Worm (Caenorhabditis elegans) whole organism, young adult: Measurements from ENCODE around the gene F56F10.2.
A peak's percentile ranks its signal among the peaks of the same experiment; 100 is the strongest.

ENCODE experiments used
- B0019.2 ChIP-seq: fragments of 200-800 bp; sonication (Bioruptor generic); conservative IDR thresholded peaks from 2 replicates; pipeline ENCODE4 v1.3.6; 2022; ENCODE audit warnings: missing genetic modification reagents, missing genetic modification characterization, missing compliant biosample characterization
- B0035.1 ChIP-seq: sonication (generic microtip); optimal IDR thresholded peaks from 2 replicates; lab custom pipeline; 2016; ENCODE audit warnings: missing genetic modification characterization, mild to moderate bottlenecking, missing compliant biosample characterization, missing genotype, missing genetic modification reagents
- B0261.1 ChIP-seq: sonication (generic microtip); optimal IDR thresholded peaks from 2 replicates; lab custom pipeline; 2016; ENCODE audit warnings: mild to moderate bottlenecking, missing genetic modification characterization, moderate library complexity, missing compliant biosample characterization
- B0336.3 ChIP-seq: fragments of 200-800 bp; sonication (Bioruptor generic); IDR thresholded peaks from 2 replicates; pipeline ENCODE4 v1.3.6; 2022; ENCODE audit warnings: missing genetic modification characterization, missing compliant biosample characterization
- C06A6.2 ChIP-seq: fragments of 200-800 bp; sonication (Bioruptor generic); conservative IDR thresholded peaks from 2 replicates; pipeline ENCODE4 v1.3.6; 2022; ENCODE audit warnings: missing genetic modification characterization, missing compliant biosample characterization
- C17E4.6 ChIP-seq: fragments of 200-800 bp; sonication (Bioruptor generic); IDR thresholded peaks from 2 replicates; pipeline ENCODE4 v1.3.6; 2022; ENCODE audit warnings: missing genetic modification reagents, missing genetic modification characterization, missing compliant biosample characterization
- D2030.7 ChIP-seq: fragments of 200-800 bp; sonication (Bioruptor generic); IDR thresholded peaks from 2 replicates; pipeline ENCODE4 v1.3.6; 2022; ENCODE audit warnings: missing genetic modification reagents, missing genetic modification characterization, missing compliant biosample characterization
- F22D6.2 ChIP-seq: sonication (generic microtip); optimal IDR thresholded peaks from 2 replicates; lab custom pipeline; 2016; ENCODE audit warnings: mild to moderate bottlenecking, missing genetic modification characterization, missing compliant biosample characterization
- F37B4.10 ChIP-seq: fragments of 200-800 bp; sonication (Bioruptor generic); IDR thresholded peaks from 2 replicates; pipeline ENCODE4 v1.3.6; 2022; ENCODE audit warnings: missing genetic modification characterization, missing compliant biosample characterization
- F57A8.1 ChIP-seq: fragments of 200-800 bp; sonication (Bioruptor generic); optimal IDR thresholded peaks from 2 replicates; lab custom pipeline; 2018; ENCODE audit warnings: mild to moderate bottlenecking, missing genetic modification characterization, moderate library complexity, missing compliant biosample characterization
- K11D2.4 ChIP-seq: fragments of 200-800 bp; sonication (Bioruptor generic); IDR thresholded peaks from 2 replicates; pipeline ENCODE4 v1.3.6; 2022; ENCODE audit warnings: missing genetic modification reagents, missing genetic modification characterization, missing compliant biosample characterization
- T07F8.4 ChIP-seq: sonication (generic microtip); optimal IDR thresholded peaks from 2 replicates; lab custom pipeline; 2016; ENCODE audit warnings: mild to moderate bottlenecking, missing genetic modification characterization, moderate library complexity, missing compliant biosample characterization
- Y56A3A.18 ChIP-seq: fragments of 200-800 bp; sonication (Bioruptor generic); IDR thresholded peaks from 2 replicates; pipeline ENCODE4 v1.3.6; 2022; ENCODE audit warnings: missing genetic modification reagents, missing genetic modification characterization, missing compliant biosample characterization
- Y67H2A.10 ChIP-seq: fragments of 200-800 bp; sonication (Bioruptor generic); conservative IDR thresholded peaks from 2 replicates; pipeline ENCODE4 v1.3.6; 2022; ENCODE audit warnings: missing genetic modification reagents, missing genetic modification characterization, missing compliant biosample characterization
- Y95B8A.8 ChIP-seq: fragments of 200-800 bp; sonication (Bioruptor generic); IDR thresholded peaks from 2 replicates; pipeline ENCODE4 v1.3.6; 2022; ENCODE audit warnings: missing genetic modification reagents, missing genetic modification characterization, missing compliant biosample characterization
- atf-7 ChIP-seq: sonication (generic microtip); optimal IDR thresholded peaks from 2 replicates; lab custom pipeline; 2017; ENCODE audit warnings: mild to moderate bottlenecking, missing genetic modification characterization, missing compliant biosample characterization
- athp-1 ChIP-seq: sonication (generic microtip); optimal IDR thresholded peaks from 2 replicates; lab custom pipeline; 2017; ENCODE audit warnings: mild to moderate bottlenecking, missing genetic modification characterization, missing compliant biosample characterization
- attf-5 ChIP-seq: fragments of 200-800 bp; sonication (Bioruptor generic); optimal IDR thresholded peaks from 2 replicates; lab custom pipeline; 2018; ENCODE audit warnings: mild to moderate bottlenecking, missing genetic modification characterization, missing compliant biosample characterization
- cebp-1 ChIP-seq, 2 experiments: fragments of 200-800 bp in 1 of 2; sonication (Bioruptor generic) in 1 of 2; sonication (generic microtip) in 1 of 2; IDR thresholded peaks in 1 of 2; optimal IDR thresholded peaks in 1 of 2; 2 replicates each; pipeline versions ENCODE4 v1.3.6 to Lab custom; 2017 to 2022; ENCODE audit warnings: missing compliant biosample characterization in 2 of 2, missing genetic modification characterization in 2 of 2, mild to moderate bottlenecking in 1 of 2, missing genetic modification reagents in 1 of 2, moderate library complexity in 1 of 2
- cebp-2 ChIP-seq: fragments of 200-800 bp; sonication (Bioruptor generic); IDR thresholded peaks from 2 replicates; pipeline ENCODE4 v1.3.6; 2022; ENCODE audit warnings: missing genetic modification characterization, missing compliant biosample characterization
- ceh-40 ChIP-seq: fragments of 200-800 bp; sonication (Bioruptor generic); IDR thresholded peaks from 2 replicates; pipeline ENCODE4 v1.3.6; 2022; ENCODE audit warnings: missing genetic modification characterization, missing compliant biosample characterization
- die-1 ChIP-seq: sonication (generic microtip); optimal IDR thresholded peaks from 2 replicates; lab custom pipeline; 2016; ENCODE audit warnings: missing genotype, mild to moderate bottlenecking, missing genetic modification characterization, missing compliant biosample characterization
- dox-1 ChIP-seq: fragments of 200-800 bp; sonication (Bioruptor generic); IDR thresholded peaks from 2 replicates; pipeline ENCODE4 v1.3.6; 2022; ENCODE audit warnings: missing genetic modification reagents, missing genetic modification characterization, missing compliant biosample characterization
- egrh-3 ChIP-seq: fragments of 200-800 bp; sonication (Bioruptor generic); IDR thresholded peaks from 2 replicates; pipeline ENCODE4 v1.3.6; 2022; ENCODE audit warnings: missing genetic modification reagents, missing genetic modification characterization, missing compliant biosample characterization
- him-1 ChIP-seq: sonication (generic microtip); optimal IDR thresholded peaks from 2 replicates; lab custom pipeline; 2016; ENCODE audit warnings: missing genotype, missing genetic modification reagents, missing genetic modification characterization, missing compliant biosample characterization
- hmg-1.2 ChIP-seq: fragments of 200-800 bp; sonication (Bioruptor generic); IDR thresholded peaks from 2 replicates; pipeline ENCODE4 v1.3.6; 2022; ENCODE audit warnings: missing genetic modification reagents, missing genetic modification characterization, missing compliant biosample characterization
- let-526 ChIP-seq: fragments of 200-800 bp; sonication (Bioruptor generic); IDR thresholded peaks from 2 replicates; pipeline ENCODE4 v1.3.6; 2022; ENCODE audit warnings: missing genetic modification reagents, missing genetic modification characterization, missing compliant biosample characterization
- lin-54 ChIP-seq: fragments of 200-800 bp; sonication (Bioruptor generic); optimal IDR thresholded peaks from 2 replicates; lab custom pipeline; 2018; ENCODE audit warnings: mild to moderate bottlenecking, missing genetic modification characterization, missing compliant biosample characterization
- madf-10 ChIP-seq: sonication (generic microtip); optimal IDR thresholded peaks from 2 replicates; lab custom pipeline; 2016; ENCODE audit warnings: mild to moderate bottlenecking, missing genetic modification characterization, missing compliant biosample characterization
- madf-3 ChIP-seq: fragments of 200-800 bp; sonication (Bioruptor generic); IDR thresholded peaks from 2 replicates; pipeline ENCODE4 v1.3.6; 2022; ENCODE audit warnings: missing genetic modification reagents, missing genetic modification characterization, missing compliant biosample characterization
- madf-6 ChIP-seq: fragments of 200-800 bp; sonication (Bioruptor generic); IDR thresholded peaks from 2 replicates; pipeline ENCODE4 v1.3.6; 2022; ENCODE audit warnings: missing genetic modification reagents, missing genetic modification characterization, missing compliant biosample characterization
- mcd-1 ChIP-seq: fragments of 200-800 bp; sonication (Bioruptor generic); IDR thresholded peaks from 2 replicates; pipeline ENCODE4 v1.3.6; 2022; ENCODE audit warnings: missing genetic modification reagents, missing genetic modification characterization, missing compliant biosample characterization
- mel-28 ChIP-seq: sonication (generic microtip); optimal IDR thresholded peaks from 2 replicates; lab custom pipeline; 2016; ENCODE audit warnings: borderline replicate concordance, mild to moderate bottlenecking, missing genetic modification characterization, missing compliant biosample characterization
- mes-4 ChIP-seq: sonication (generic microtip); optimal IDR thresholded peaks from 2 replicates; lab custom pipeline; 2016; ENCODE audit warnings: missing genotype, missing genetic modification characterization, missing compliant biosample characterization
- mxl-1 ChIP-seq: sonication (generic microtip); optimal IDR thresholded peaks from 2 replicates; lab custom pipeline; 2016; ENCODE audit warnings: missing genetic modification characterization, missing compliant biosample characterization
- nfyb-1 ChIP-seq: fragments of 200-800 bp; sonication (Bioruptor generic); IDR thresholded peaks from 2 replicates; pipeline ENCODE4 v1.3.6; 2022; ENCODE audit warnings: missing genetic modification reagents, missing genetic modification characterization, missing compliant biosample characterization
- nhr-80 ChIP-seq: sonication (generic microtip); optimal IDR thresholded peaks from 2 replicates; lab custom pipeline; 2016; ENCODE audit warnings: missing genetic modification characterization, missing compliant biosample characterization
- nhr-90 ChIP-seq: sonication (generic microtip); optimal IDR thresholded peaks from 2 replicates; lab custom pipeline; 2016; ENCODE audit warnings: missing genotype, mild to moderate bottlenecking, missing genetic modification characterization, missing compliant biosample characterization
- pbrm-1 ChIP-seq: fragments of 200-800 bp; sonication (Bioruptor generic); IDR thresholded peaks from 2 replicates; pipeline ENCODE4 v1.3.6; 2022; ENCODE audit warnings: missing genetic modification reagents, missing genetic modification characterization, missing compliant biosample characterization
- rcor-1 ChIP-seq: fragments of 200-800 bp; sonication (Bioruptor generic); IDR thresholded peaks from 2 replicates; pipeline ENCODE4 v1.3.6; 2022; ENCODE audit warnings: missing genetic modification reagents, missing genetic modification characterization, missing compliant biosample characterization
- rpc-1 ChIP-seq, 2 experiments: fragments of 150-350 bp in 1 of 2; sonication (generic microtip) in 1 of 2; optimal IDR thresholded peaks; 2 replicates each; lab custom pipeline; 2014 to 2018; ENCODE audit warnings: missing biosample characterization in 1 of 2, missing genetic modification characterization in 1 of 2, missing genetic modification reagents in 1 of 2, missing genotype in 1 of 2
- sptf-2 ChIP-seq: fragments of 200-800 bp; sonication (Bioruptor generic); optimal IDR thresholded peaks from 2 replicates; lab custom pipeline; 2018; ENCODE audit warnings: mild to moderate bottlenecking, missing genetic modification characterization, missing compliant biosample characterization
- tbp1 ChIP-seq: fragments of 200-800 bp; sonication (Bioruptor generic); optimal IDR thresholded peaks from 2 replicates; lab custom pipeline; 2018; ENCODE audit warnings: mild to moderate bottlenecking, missing genetic modification characterization, missing compliant biosample characterization
- tbx-9 ChIP-seq: sonication (generic microtip); optimal IDR thresholded peaks from 2 replicates; lab custom pipeline; 2016; ENCODE audit warnings: borderline replicate concordance, missing genetic modification characterization, inconsistent platforms, missing compliant biosample characterization
- tlf-1 ChIP-seq: fragments of 200-800 bp; sonication (Bioruptor generic); optimal IDR thresholded peaks from 2 replicates; lab custom pipeline; 2018; ENCODE audit warnings: mild to moderate bottlenecking, missing genetic modification characterization, missing compliant biosample characterization
- unc-130 ChIP-seq: sonication (generic microtip); optimal IDR thresholded peaks from 2 replicates; lab custom pipeline; 2016; ENCODE audit warnings: missing genetic modification reagents, missing genetic modification characterization, missing compliant biosample characterization
- zfh-2 ChIP-seq: fragments of 200-800 bp; sonication (Bioruptor generic); conservative IDR thresholded peaks from 2 replicates; pipeline ENCODE4 v1.3.6; 2022; ENCODE audit warnings: missing genetic modification reagents, missing genetic modification characterization, missing compliant biosample characterization

F56F10.2 gene

ce11 chrX:865214-865613 lies 5.8 kb downstream of the F56F10.2 start:
- TF ChIP-seq D2030.7 (GFP tag; lab: Robert Waterston, UW), result 0 out of 2 replicates have a peak, but pooled peaks have one; percentile 13
- 0 out of 2 replicates have a peak, but pooled peaks have one; percentile 45 for TF ChIP-seq pbrm-1 (GFP tag; lab: Robert Waterston, UW)
- TF ChIP-seq atf-7, result no peak
- no peak for TF ChIP-seq Y56A3A.18 (GFP tag; lab: Robert Waterston, UW)
- peak; percentile 66 for TF ChIP-seq B0261.1 (tag; lab: Kevin White, UChicago)
- TF ChIP-seq rpc-1 (optimal IDR thresholded peaks at IDR 0.05; lab: Kevin White, UChicago), result peak; percentile 56
- peak; percentile 77 for TF ChIP-seq rpc-1 (tag; optimal IDR thresholded peaks at IDR 0.05; lab: Kevin White, UChicago)
- TF ChIP-seq tbp1 (GFP tag; lab: Kevin White, UChicago), result peak; percentile 87
- TF ChIP-seq let-526, result peak; percentile 52; the same call in 1 of the 2 replicates
- peak; percentile 57; the same call in 1 of the 2 replicates for TF ChIP-seq K11D2.4 (GFP tag; lab: Robert Waterston, UW)
- TF ChIP-seq rcor-1 (GFP tag; lab: Robert Waterston, UW), result peak; percentile 34; the same call in 1 of the 2 replicates
- no peak for TF ChIP-seq mes-4 (tag; lab: Kevin White, UChicago)
- 0 out of 2 replicates have a peak, but pooled peaks have one; percentile 12 for TF ChIP-seq madf-6 (GFP tag; lab: Robert Waterston, UW)
- TF ChIP-seq Y67H2A.10, result no peak
- no peak for TF ChIP-seq C06A6.2 (GFP tag; lab: Robert Waterston, UW)
- TF ChIP-seq tlf-1 (GFP tag; lab: Kevin White, UChicago), result no peak
- no peak for TF ChIP-seq nhr-90
- TF ChIP-seq B0019.2, result 0 out of 2 replicates have a peak, but pooled peaks have one; percentile 35
- TF ChIP-seq him-1 (tag; lab: Kevin White, UChicago), result peak; percentile 31
- no peak for TF ChIP-seq mel-28 (tag; lab: Kevin White, UChicago)
- no peak for TF ChIP-seq B0336.3

- TF ChIP-seq cebp-2 (no peak), mcd-1 (GFP tag; lab: Robert Waterston, UW) (peak; percentile 41; the same call in 1 of the 2 replicates), lin-54 (GFP tag; lab: Kevin White, UChicago) (no peak), unc-130 (GFP tag; lab: Kevin White, UChicago) (no peak), F57A8.1 (no peak), ceh-40 (GFP tag; lab: Robert Waterston, UW) (no peak), hmg-1.2 (GFP tag; lab: Robert Waterston, UW) (peak; percentile 83), Y95B8A.8 (GFP tag; lab: Robert Waterston, UW) (no peak), F22D6.2 (no peak), die-1 (tag; lab: Kevin White, UChicago) (no peak), rpc-1 (optimal IDR thresholded peaks at IDR 0.05; lab: Kevin White, UChicago) (no peak), rpc-1 (tag; optimal IDR thresholded peaks at IDR 0.05; lab: Kevin White, UChicago) (no peak), nhr-80 (peak; percentile 26), mxl-1 (tag; lab: Kevin White, UChicago) (no peak), C17E4.6 (GFP tag; lab: Robert Waterston, UW) (no peak), sptf-2 (no peak), madf-3 (GFP tag; lab: Robert Waterston, UW) (0 out of 2 replicates have a peak, but pooled peaks have one; percentile 16), madf-10 (tag; lab: Kevin White, UChicago) (no peak), rcor-1 (GFP tag; lab: Robert Waterston, UW) (0 out of 2 replicates have a peak, but pooled peaks have one; percentile 22), zfh-2 (GFP tag; lab: Robert Waterston, UW) (peak; percentile 74), cebp-1 (GFP tag; IDR thresholded peaks at IDR 0.05; lab: Robert Waterston, UW) (peak; percentile 70; the same call in 1 of the 2 replicates), cebp-1 (tag; optimal IDR thresholded peaks at IDR 0.05; lab: Kevin White, UChicago) (peak; percentile 93), attf-5 (GFP tag; lab: Kevin White, UChicago) (no peak), T07F8.4 (tag; lab: Kevin White, UChicago) (no peak), egrh-3 (GFP tag; lab: Robert Waterston, UW) (peak; percentile 29; the same call in 1 of the 2 replicates), B0035.1 (no peak), let-526 (no peak), dox-1 (GFP tag; lab: Robert Waterston, UW) (peak; percentile 58; the same call in 1 of the 2 replicates), tbx-9 (tag; lab: Kevin White, UChicago) (no peak), athp-1 (tag; lab: Kevin White, UChicago) (no peak), nfyb-1 (no peak), F37B4.10 (GFP tag; lab: Robert Waterston, UW) (no peak)
Measured at ce11 chrX:871020-871419, 11.6 kb downstream of the F56F10.2 start, which contains the start of gene lgl-1. TSS of gene lgl-1 (minus strand) at chrX:871089.
